Fruit fly (Drosophila melanogaster): ENCODE data around the gene mthl15.

Gene mthl15

DNA sequence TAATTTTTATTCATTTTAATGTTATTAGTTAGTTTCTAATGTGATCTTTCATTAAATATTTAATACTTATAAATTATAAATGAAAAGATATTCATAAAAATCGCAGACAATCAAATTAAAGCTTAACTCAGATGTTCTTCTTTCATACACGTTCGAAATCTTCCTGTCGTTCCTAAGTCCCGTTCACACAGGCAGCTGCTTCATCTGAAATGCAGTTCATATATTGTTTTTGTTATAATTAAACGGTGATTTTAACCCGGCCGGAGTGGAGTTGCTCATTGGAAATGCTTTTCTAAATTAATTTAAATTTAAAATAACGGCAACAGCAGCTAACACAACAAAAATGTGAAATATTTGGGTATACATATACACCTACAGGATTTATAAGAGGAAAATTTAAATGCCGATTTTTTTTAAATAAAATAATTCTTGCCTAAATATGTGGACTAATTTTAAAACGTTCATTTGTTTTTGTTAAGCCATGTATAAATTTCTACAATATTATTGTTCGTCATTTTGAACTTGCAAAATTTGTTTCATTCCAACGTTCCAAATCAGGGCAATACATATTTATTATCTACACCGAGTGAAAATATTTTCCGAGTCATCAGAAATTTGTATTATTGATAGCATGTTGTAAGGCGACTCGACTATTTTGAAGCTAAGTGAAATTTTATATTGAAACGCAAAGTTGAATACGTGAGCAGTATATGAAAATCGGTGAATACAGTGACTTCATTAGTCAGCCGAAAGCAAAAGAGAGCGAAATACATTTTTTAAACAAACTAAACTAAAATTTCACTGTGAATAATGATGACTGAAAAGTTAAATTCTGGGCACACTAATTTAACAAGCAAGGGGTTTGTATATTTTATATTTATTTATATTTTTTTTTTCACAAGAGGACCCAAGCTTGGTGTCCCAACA lies 872 bp upstream of the mthl15 start, which contains the start of gene me31B (continued):
- TF ChIP-seq Atf6 (GFP tag; IDR thresholded peaks at IDR 0.05) (no peak), CG30431 (GFP tag; optimal IDR thresholded peaks at IDR 0.05) (no peak), Rfx (GFP tag; IDR thresholded peaks at IDR 0.05) (no peak), CG17186 (GFP tag; optimal IDR thresholded peaks at IDR 0.05) (no peak), az2 (GFP tag; optimal IDR thresholded peaks at IDR 0.05) (no peak), Deaf1 (tag; optimal IDR thresholded peaks at IDR 0.05) (no peak), ewg (GFP tag; optimal IDR thresholded peaks at IDR 0.05) (no peak), mld (GFP tag; IDR thresholded peaks at IDR 0.05; ENCODE audit: partially characterized antibody) (no peak), fd102C (GFP tag; optimal IDR thresholded peaks at IDR 0.05) (no peak), CG30020 (tag; optimal IDR thresholded peaks at IDR 0.05) (peak; percentile 100), CG8359 (GFP tag; optimal IDR thresholded peaks at IDR 0.05; ENCODE audit: borderline replicate concordance) (peak; percentile 3), Ssrp (tag; optimal IDR thresholded peaks at IDR 0.05) (peak; percentile 36), CG17802 (tag; optimal IDR thresholded peaks at IDR 0.05) (peak; percentile 96), dmrt11E (tag; optimal IDR thresholded peaks at IDR 0.05) (peak; percentile 14), Mes4 (GFP tag; optimal IDR thresholded peaks at IDR 0.05) (no peak), CG10147 (GFP tag; optimal IDR thresholded peaks at IDR 0.05) (no peak), CG32532 (GFP tag; IDR thresholded peaks at IDR 0.05) (no peak), Hand (GFP tag; optimal IDR thresholded peaks at IDR 0.05) (no peak), CG7745 (tag; optimal IDR thresholded peaks at IDR 0.05) (no peak), CG13123 (GFP tag; optimal IDR thresholded peaks at IDR 0.05) (no peak), zf30C (GFP tag; optimal IDR thresholded peaks at IDR 0.05) (no peak), grau (tag; optimal IDR thresholded peaks at IDR 0.05) (no peak), kay (GFP tag; optimal IDR thresholded peaks at IDR 0.05) (no peak), eyg (GFP tag; optimal IDR thresholded peaks at IDR 0.05) (no peak), CG6272 (GFP tag; IDR thresholded peaks at IDR 0.05) (no peak), pzg (GFP tag; optimal IDR thresholded peaks at IDR 0.05) (peak; percentile 40), Trl (optimal IDR thresholded peaks at IDR 0.05) (no peak), Trl (GFP tag; optimal IDR thresholded peaks at IDR 0.05) (no peak), repo (GFP tag; optimal IDR thresholded peaks at IDR 0.05) (no peak), D19A (tag; optimal IDR thresholded peaks at IDR 0.05) (no peak), CG15514 (GFP tag; optimal IDR thresholded peaks at IDR 0.05) (no peak), run (tag; optimal IDR thresholded peaks at IDR 0.05) (no peak), Ravus (GFP tag; IDR thresholded peaks at IDR 0.05) (no peak), scrt (GFP tag; optimal IDR thresholded peaks at IDR 0.05) (no peak), GATAe (GFP tag; conservative IDR thresholded peaks at IDR 0.05) (no peak), CG6765 (GFP tag; optimal IDR thresholded peaks at IDR 0.05) (no peak), sc (optimal IDR thresholded peaks at IDR 0.05) (no peak), sc (GFP tag; optimal IDR thresholded peaks at IDR 0.05) (no peak), unpg (GFP tag; optimal IDR thresholded peaks at IDR 0.05) (no peak), tna (GFP tag; IDR thresholded peaks at IDR 0.05; ENCODE audit: partially characterized antibody) (no peak), abd-A (tag; optimal IDR thresholded peaks at IDR 0.05) (no peak), Ada2b (GFP tag; IDR thresholded peaks at IDR 0.05) (no peak), her (GFP tag; optimal IDR thresholded peaks at IDR 0.05) (no peak), Aef1 (GFP tag; IDR thresholded peaks at IDR 0.05) (no peak), org-1 (GFP tag; optimal IDR thresholded peaks at IDR 0.05) (no peak), pfk (GFP tag; optimal IDR thresholded peaks at IDR 0.05) (peak; percentile 90), CG2120 (GFP tag; optimal IDR thresholded peaks at IDR 0.05) (no peak), Hsf (GFP tag; optimal IDR thresholded peaks at IDR 0.05) (no peak), grn (GFP tag; optimal IDR thresholded peaks at IDR 0.05) (no peak), BtbVII (GFP tag; optimal IDR thresholded peaks at IDR 0.05) (no peak)

All from whole organism, embryonic.